Worm (Caenorhabditis elegans) whole organism, L4 larva: Measurements from ENCODE around the gene ets-4.

Source experiments
- aly-2 ChIP-seq: sonication (generic microtip); optimal IDR thresholded peaks from 2 replicates; lab custom pipeline; 2018; ENCODE audit warnings: missing biosample characterization, missing genetic modification characterization
- ama-1 ChIP-seq: fragments of 150-350 bp; optimal IDR thresholded peaks from 2 replicates; lab custom pipeline; 2014; ENCODE audit warnings: inconsistent platforms, mixed read lengths
- ceh-28 ChIP-seq: fragments of 150-350 bp; optimal IDR thresholded peaks from 2 replicates; lab custom pipeline; 2014; ENCODE audit warnings: missing biosample characterization, missing genetic modification reagents, missing genetic modification characterization
- cey-2 ChIP-seq: sonication (generic microtip); optimal IDR thresholded peaks from 3 replicates; lab custom pipeline; 2017; ENCODE audit warnings: missing genetic modification characterization, mild to moderate bottlenecking, missing compliant biosample characterization, antibody characterized with exemption, borderline replicate concordance; ENCODE audit not compliant: insufficient read depth
- nhr-25 ChIP-seq: sonication (generic microtip); optimal IDR thresholded peaks from 2 replicates; lab custom pipeline; 2017; ENCODE audit warnings: missing genetic modification characterization, mild to moderate bottlenecking, missing compliant biosample characterization, antibody characterized with exemption, moderate library complexity, borderline replicate concordance; ENCODE audit not compliant: insufficient read depth
- nhr-41 ChIP-seq: fragments of 200-800 bp; sonication (Bioruptor generic); IDR thresholded peaks from 2 replicates; pipeline ENCODE4 v1.3.6; 2022; ENCODE audit warnings: missing genetic modification reagents, missing genetic modification characterization, missing compliant biosample characterization
- pha-4 ChIP-seq, 2 experiments: fragments of 150-350 bp in 1 of 2; fragments of 200-800 bp in 1 of 2; sonication (Bioruptor generic) in 1 of 2; IDR thresholded peaks in 1 of 2; optimal IDR thresholded peaks in 1 of 2; 2 replicates each; pipeline versions ENCODE4 v1.3.6 to Lab custom; 2014 to 2022; ENCODE audit warnings: missing genetic modification characterization in 2 of 2, missing genetic modification reagents in 2 of 2, missing biosample characterization in 1 of 2, missing compliant biosample characterization in 1 of 2
- php-3 ChIP-seq: fragments of 200-800 bp; sonication (Bioruptor generic); IDR thresholded peaks from 2 replicates; pipeline ENCODE4 v1.3.6; 2022; ENCODE audit warnings: missing genetic modification reagents, missing genetic modification characterization, missing compliant biosample characterization
- skn-1 ChIP-seq: fragments of 150-350 bp; optimal IDR thresholded peaks from 2 replicates; lab custom pipeline; 2014; ENCODE audit warnings: missing biosample characterization, missing genetic modification characterization
- tra-1 ChIP-seq: fragments of 200-800 bp; sonication (Bioruptor generic); IDR thresholded peaks from 2 replicates; pipeline ENCODE4 v1.3.6; 2022; ENCODE audit warnings: missing genetic modification reagents, missing genetic modification characterization, missing compliant biosample characterization
- zag-1 ChIP-seq: fragments of 150-350 bp; optimal IDR thresholded peaks from 2 replicates; lab custom pipeline; 2014; ENCODE audit warnings: missing biosample characterization, missing genetic modification characterization
- zfp-3 ChIP-seq: fragments of 200-800 bp; sonication (Bioruptor generic); conservative IDR thresholded peaks from 2 replicates; pipeline ENCODE4 v1.3.6; 2022; ENCODE audit warnings: missing genetic modification reagents, missing genetic modification characterization, missing compliant biosample characterization

DNA sequence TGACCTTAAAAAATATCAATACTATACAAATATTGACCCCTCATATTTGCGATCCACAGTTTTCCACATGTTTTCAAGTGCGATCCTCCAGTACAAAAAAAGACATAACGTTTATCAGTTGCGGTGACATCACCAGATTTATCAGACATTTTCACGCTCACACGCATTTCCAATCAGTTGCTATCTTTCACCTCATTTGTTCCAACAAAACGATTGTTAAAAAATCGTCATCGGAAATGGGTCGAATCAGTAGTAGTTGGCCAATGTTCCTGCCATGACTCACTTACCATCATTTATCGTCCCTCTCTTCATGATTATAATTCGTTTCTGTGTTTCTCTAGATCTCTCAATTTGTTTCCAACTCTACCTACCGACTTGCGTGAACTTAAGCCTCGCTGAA is 33.0 kb downstream of the ets-4 start:
- TF ChIP-seq ceh-28 (tag; lab: Kevin White, UChicago) (no peak), aly-2 (tag; lab: Kevin White, UChicago) (no peak), ama-1 (lab: Kevin White, UChicago) (no peak), cey-2 (tag; lab: Kevin White, UChicago) (no peak), zfp-3 (GFP tag; lab: Robert Waterston, UW) (no peak), skn-1 (tag; lab: Kevin White, UChicago) (no peak), tra-1 (GFP tag; lab: Robert Waterston, UW) (no peak), pha-4 (GFP tag; IDR thresholded peaks at IDR 0.05; lab: Robert Waterston, UW) (no peak), pha-4 (tag; optimal IDR thresholded peaks at IDR 0.05; lab: Kevin White, UChicago) (no peak), nhr-41 (no peak), zag-1 (tag; lab: Kevin White, UChicago) (no peak), nhr-25 (tag; lab: Kevin White, UChicago) (no peak), php-3 (no peak)
